Worm (Caenorhabditis elegans) whole organism, young adult: Measurements from ENCODE around the gene ubc-8.
A peak's percentile ranks its signal among the peaks of the same experiment; 100 is the strongest.

Experiments used
- B0261.1 ChIP-seq: sonication (generic microtip); optimal IDR thresholded peaks from 2 replicates; lab custom pipeline; 2016; ENCODE audit warnings: mild to moderate bottlenecking, missing genetic modification characterization, moderate library complexity, missing compliant biosample characterization
- C17E4.6 ChIP-seq: fragments of 200-800 bp; sonication (Bioruptor generic); IDR thresholded peaks from 2 replicates; pipeline ENCODE4 v1.3.6; 2022; ENCODE audit warnings: missing genetic modification reagents, missing genetic modification characterization, missing compliant biosample characterization
- F22D6.2 ChIP-seq: sonication (generic microtip); optimal IDR thresholded peaks from 2 replicates; lab custom pipeline; 2016; ENCODE audit warnings: mild to moderate bottlenecking, missing genetic modification characterization, missing compliant biosample characterization
- F23B12.7 ChIP-seq: sonication (generic microtip); optimal IDR thresholded peaks from 2 replicates; lab custom pipeline; 2017; ENCODE audit warnings: missing genetic modification characterization, mild to moderate bottlenecking, missing compliant biosample characterization, antibody characterized with exemption, moderate library complexity; ENCODE audit not compliant: insufficient read depth
- F33H1.4 ChIP-seq: fragments of 200-800 bp; sonication (Bioruptor generic); IDR thresholded peaks from 2 replicates; pipeline ENCODE4 v1.3.6; 2022; ENCODE audit warnings: missing genetic modification reagents, missing genetic modification characterization, missing compliant biosample characterization
- F39B2.1 ChIP-seq: fragments of 200-800 bp; sonication (Bioruptor generic); IDR thresholded peaks from 2 replicates; pipeline ENCODE4 v1.3.6; 2022; ENCODE audit warnings: missing genetic modification reagents, missing genetic modification characterization, missing compliant biosample characterization
- F57A8.1 ChIP-seq: fragments of 200-800 bp; sonication (Bioruptor generic); optimal IDR thresholded peaks from 2 replicates; lab custom pipeline; 2018; ENCODE audit warnings: mild to moderate bottlenecking, missing genetic modification characterization, moderate library complexity, missing compliant biosample characterization
- K11D2.4 ChIP-seq: fragments of 200-800 bp; sonication (Bioruptor generic); IDR thresholded peaks from 2 replicates; pipeline ENCODE4 v1.3.6; 2022; ENCODE audit warnings: missing genetic modification reagents, missing genetic modification characterization, missing compliant biosample characterization
- Y53G8AR.9 ChIP-seq: fragments of 200-800 bp; sonication (Bioruptor generic); conservative IDR thresholded peaks from 2 replicates; pipeline ENCODE4 v1.3.6; 2022; ENCODE audit warnings: missing genetic modification reagents, missing genetic modification characterization, missing compliant biosample characterization
- Y79H2A.3 ChIP-seq: fragments of 200-800 bp; sonication (Bioruptor generic); conservative IDR thresholded peaks from 2 replicates; pipeline ENCODE4 v1.3.6; 2022; ENCODE audit warnings: missing genetic modification reagents, missing genetic modification characterization, missing compliant biosample characterization
- Y95B8A.8 ChIP-seq: fragments of 200-800 bp; sonication (Bioruptor generic); IDR thresholded peaks from 2 replicates; pipeline ENCODE4 v1.3.6; 2022; ENCODE audit warnings: missing genetic modification reagents, missing genetic modification characterization, missing compliant biosample characterization
- aptf-3 ChIP-seq: fragments of 200-800 bp; sonication (Bioruptor generic); IDR thresholded peaks from 2 replicates; pipeline ENCODE4 v1.3.6; 2022; ENCODE audit warnings: missing genetic modification characterization, missing compliant biosample characterization
- attf-5 ChIP-seq: fragments of 200-800 bp; sonication (Bioruptor generic); optimal IDR thresholded peaks from 2 replicates; lab custom pipeline; 2018; ENCODE audit warnings: mild to moderate bottlenecking, missing genetic modification characterization, missing compliant biosample characterization
- cebp-1 ChIP-seq, 2 experiments: fragments of 200-800 bp in 1 of 2; sonication (Bioruptor generic) in 1 of 2; sonication (generic microtip) in 1 of 2; IDR thresholded peaks in 1 of 2; optimal IDR thresholded peaks in 1 of 2; 2 replicates each; pipeline versions ENCODE4 v1.3.6 to Lab custom; 2017 to 2022; ENCODE audit warnings: missing compliant biosample characterization in 2 of 2, missing genetic modification characterization in 2 of 2, mild to moderate bottlenecking in 1 of 2, missing genetic modification reagents in 1 of 2, moderate library complexity in 1 of 2
- ceh-79 ChIP-seq: sonication (generic microtip); optimal IDR thresholded peaks from 2 replicates; lab custom pipeline; 2017; ENCODE audit warnings: mild to moderate bottlenecking, missing genetic modification characterization, missing compliant biosample characterization
- chd-7 ChIP-seq: sonication (generic microtip); optimal IDR thresholded peaks from 2 replicates; lab custom pipeline; 2016; ENCODE audit warnings: mild to moderate bottlenecking, missing genetic modification characterization, moderate library complexity, missing compliant biosample characterization
- egl-18 ChIP-seq: fragments of 200-800 bp; sonication (Bioruptor generic); IDR thresholded peaks from 2 replicates; pipeline ENCODE4 v1.3.6; 2022; ENCODE audit warnings: missing genetic modification reagents, missing genetic modification characterization, missing compliant biosample characterization
- ekl-4 ChIP-seq: fragments of 200-800 bp; sonication (Bioruptor generic); IDR thresholded peaks from 2 replicates; pipeline ENCODE4 v1.3.6; 2022; ENCODE audit warnings: missing genetic modification reagents, missing genetic modification characterization, missing compliant biosample characterization
- hlh-12 ChIP-seq: sonication (generic microtip); optimal IDR thresholded peaks from 2 replicates; lab custom pipeline; 2016; ENCODE audit warnings: missing genetic modification characterization, missing compliant biosample characterization
- hmg-1.2 ChIP-seq: fragments of 200-800 bp; sonication (Bioruptor generic); IDR thresholded peaks from 2 replicates; pipeline ENCODE4 v1.3.6; 2022; ENCODE audit warnings: missing genetic modification reagents, missing genetic modification characterization, missing compliant biosample characterization
- hsf-1 ChIP-seq: fragments of 200-800 bp; sonication (Bioruptor generic); IDR thresholded peaks from 2 replicates; pipeline ENCODE4 v1.3.6; 2022; ENCODE audit warnings: missing genetic modification reagents, missing genetic modification characterization, missing compliant biosample characterization
- lin-35 ChIP-seq, 3 experiments: fragments of 150-350 bp in 2 of 3; sonication (generic microtip) in 1 of 3; optimal IDR thresholded peaks; 2 replicates each; lab custom pipeline; 2014 to 2018; ENCODE audit warnings: missing biosample characterization in 3 of 3, missing genetic modification characterization in 3 of 3, missing genetic modification reagents in 3 of 3
- madf-3 ChIP-seq: fragments of 200-800 bp; sonication (Bioruptor generic); IDR thresholded peaks from 2 replicates; pipeline ENCODE4 v1.3.6; 2022; ENCODE audit warnings: missing genetic modification reagents, missing genetic modification characterization, missing compliant biosample characterization
- mcd-1 ChIP-seq: fragments of 200-800 bp; sonication (Bioruptor generic); IDR thresholded peaks from 2 replicates; pipeline ENCODE4 v1.3.6; 2022; ENCODE audit warnings: missing genetic modification reagents, missing genetic modification characterization, missing compliant biosample characterization
- mes-4 ChIP-seq: sonication (generic microtip); optimal IDR thresholded peaks from 2 replicates; lab custom pipeline; 2016; ENCODE audit warnings: missing genotype, missing genetic modification characterization, missing compliant biosample characterization
- nfya-2 ChIP-seq: fragments of 200-800 bp; sonication (Bioruptor generic); IDR thresholded peaks from 2 replicates; pipeline ENCODE4 v1.3.6; 2022; ENCODE audit warnings: missing genetic modification reagents, missing genetic modification characterization, missing compliant biosample characterization
- nfyb-1 ChIP-seq: fragments of 200-800 bp; sonication (Bioruptor generic); IDR thresholded peaks from 2 replicates; pipeline ENCODE4 v1.3.6; 2022; ENCODE audit warnings: missing genetic modification reagents, missing genetic modification characterization, missing compliant biosample characterization
- rec-8 ChIP-seq, 2 experiments: sonication (generic microtip); optimal IDR thresholded peaks; 2 replicates each; lab custom pipeline; 2016; ENCODE audit warnings: mild to moderate bottlenecking in 2 of 2, missing genetic modification characterization in 2 of 2, missing genetic modification reagents in 2 of 2, missing genotype in 2 of 2, missing biosample characterization in 1 of 2, missing compliant biosample characterization in 1 of 2, moderate library complexity in 1 of 2
- rpc-1 ChIP-seq, 2 experiments: fragments of 150-350 bp in 1 of 2; sonication (generic microtip) in 1 of 2; optimal IDR thresholded peaks; 2 replicates each; lab custom pipeline; 2014 to 2018; ENCODE audit warnings: missing biosample characterization in 1 of 2, missing genetic modification characterization in 1 of 2, missing genetic modification reagents in 1 of 2, missing genotype in 1 of 2
- sea-2 ChIP-seq: fragments of 200-800 bp; sonication (Bioruptor generic); IDR thresholded peaks from 2 replicates; pipeline ENCODE4 v1.3.6; 2022; ENCODE audit warnings: missing genetic modification characterization, missing compliant biosample characterization
- snpc-1.1 ChIP-seq: sonication (generic microtip); optimal IDR thresholded peaks from 2 replicates; lab custom pipeline; 2017; ENCODE audit warnings: missing genetic modification characterization, mild to moderate bottlenecking, missing compliant biosample characterization, antibody characterized with exemption, moderate library complexity, missing genotype, missing genetic modification reagents; ENCODE audit not compliant: insufficient read depth
- tbp1 ChIP-seq: fragments of 200-800 bp; sonication (Bioruptor generic); optimal IDR thresholded peaks from 2 replicates; lab custom pipeline; 2018; ENCODE audit warnings: mild to moderate bottlenecking, missing genetic modification characterization, missing compliant biosample characterization
- tlf-1 ChIP-seq: fragments of 200-800 bp; sonication (Bioruptor generic); optimal IDR thresholded peaks from 2 replicates; lab custom pipeline; 2018; ENCODE audit warnings: mild to moderate bottlenecking, missing genetic modification characterization, missing compliant biosample characterization
- unc-130 ChIP-seq: sonication (generic microtip); optimal IDR thresholded peaks from 2 replicates; lab custom pipeline; 2016; ENCODE audit warnings: missing genetic modification reagents, missing genetic modification characterization, missing compliant biosample characterization
- xnd-1 ChIP-seq: sonication (generic microtip); optimal IDR thresholded peaks from 2 replicates; lab custom pipeline; 2016; ENCODE audit warnings: missing genotype, missing genetic modification reagents, missing genetic modification characterization, missing compliant biosample characterization
- zim-3 ChIP-seq: sonication (generic microtip); optimal IDR thresholded peaks from 2 replicates; lab custom pipeline; 2017; ENCODE audit warnings: mild to moderate bottlenecking, missing genetic modification characterization, moderate library complexity, missing compliant biosample characterization
- ztf-18 ChIP-seq: sonication (generic microtip); optimal IDR thresholded peaks from 2 replicates; lab custom pipeline; 2016; ENCODE audit warnings: missing genotype, mild to moderate bottlenecking, missing genetic modification characterization, missing compliant biosample characterization
- ztf-6 ChIP-seq: fragments of 200-800 bp; sonication (Bioruptor generic); IDR thresholded peaks from 2 replicates; pipeline ENCODE4 v1.3.6; 2022; ENCODE audit warnings: missing genetic modification reagents, missing genetic modification characterization, missing compliant biosample characterization

Gene ubc-8

DNA sequence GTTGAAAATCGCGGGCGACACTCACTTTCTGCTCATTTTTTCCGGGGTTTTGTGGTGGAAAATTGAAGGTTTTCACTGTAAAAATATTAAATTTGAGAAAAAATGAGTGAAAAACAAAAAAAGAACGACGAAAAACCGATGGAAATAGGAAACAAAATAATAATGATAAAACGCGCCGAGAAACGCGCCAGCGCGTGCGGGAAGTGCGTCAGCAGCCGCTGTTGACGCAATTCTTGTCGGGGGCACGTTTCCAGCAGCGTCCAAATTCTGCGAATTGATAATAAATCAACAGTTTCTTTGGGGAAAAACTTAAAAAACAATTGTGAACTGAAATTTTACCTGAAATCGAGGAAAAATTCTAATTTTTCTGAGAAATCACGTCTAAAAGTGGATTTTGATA is 18.7 kb upstream of the ubc-8 start, which contains the start of gene ubxn-2 (continued):
- TF ChIP-seq C17E4.6 (GFP tag; lab: Robert Waterston, UW) (no peak), snpc-1.1 (tag; lab: Kevin White, UChicago) (no peak), F23B12.7 (peak; percentile 35), F22D6.2 (no peak), tlf-1 (peak; percentile 56), F33H1.4 (GFP tag; lab: Robert Waterston, UW) (peak; percentile 65), xnd-1 (peak; percentile 34), rpc-1 (optimal IDR thresholded peaks at IDR 0.05; lab: Kevin White, UChicago) (no peak), rpc-1 (tag; optimal IDR thresholded peaks at IDR 0.05; lab: Kevin White, UChicago) (no peak), zim-3 (tag; lab: Kevin White, UChicago) (no peak), madf-3 (GFP tag; lab: Robert Waterston, UW) (0 out of 2 replicates have a peak, but pooled peaks have one; percentile 60), lin-35 (GFP tag; optimal IDR thresholded peaks at IDR 0.05; lab: Kevin White, UChicago) (peak in 1 of 3 experiments; percentile 70), nfya-2 (GFP tag; lab: Robert Waterston, UW) (no peak), ztf-6 (GFP tag; lab: Robert Waterston, UW) (no peak), chd-7 (tag; lab: Kevin White, UChicago) (no peak), sea-2 (GFP tag; lab: Robert Waterston, UW) (no peak), mcd-1 (GFP tag; lab: Robert Waterston, UW) (peak; percentile 89), Y95B8A.8 (GFP tag; lab: Robert Waterston, UW) (no peak), cebp-1 (GFP tag; IDR thresholded peaks at IDR 0.05; lab: Robert Waterston, UW) (no peak), cebp-1 (tag; optimal IDR thresholded peaks at IDR 0.05; lab: Kevin White, UChicago) (peak; percentile 78), nfyb-1 (GFP tag; lab: Robert Waterston, UW) (peak; percentile 83), mes-4 (tag; lab: Kevin White, UChicago) (no peak), unc-130 (GFP tag; lab: Kevin White, UChicago) (peak; percentile 19), F39B2.1 (GFP tag; lab: Robert Waterston, UW) (no peak), F57A8.1 (no peak), ztf-18 (tag; lab: Kevin White, UChicago) (peak; percentile 96), Y79H2A.3 (GFP tag; lab: Robert Waterston, UW) (no peak), hmg-1.2 (GFP tag; lab: Robert Waterston, UW) (peak; percentile 51), hlh-12 (tag; lab: Kevin White, UChicago) (no peak), B0261.1 (tag; lab: Kevin White, UChicago) (no peak), Y53G8AR.9 (GFP tag; lab: Robert Waterston, UW) (peak; percentile 91), hsf-1 (peak; percentile 67; the same call in 1 of the 2 replicates), rec-8 (tag; optimal IDR thresholded peaks at IDR 0.05; lab: Kevin White, UChicago) (peak in 1 of 2 experiments; percentile 1), aptf-3 (GFP tag; lab: Robert Waterston, UW) (no peak), K11D2.4 (GFP tag; lab: Robert Waterston, UW) (peak; percentile 71), tbp1 (GFP tag; lab: Kevin White, UChicago) (peak; percentile 58), attf-5 (GFP tag; lab: Kevin White, UChicago) (peak; percentile 64), ceh-79 (tag; lab: Kevin White, UChicago) (no peak), egl-18 (GFP tag; lab: Robert Waterston, UW) (no peak), ekl-4 (GFP tag; lab: Robert Waterston, UW) (peak; percentile 29; the same call in 1 of the 2 replicates)
- TF ChIP-seq, all 124 proteins: peak for 43
